Worm (Caenorhabditis elegans): ENCODE measurements around the gene F11D11.21.

DNA sequence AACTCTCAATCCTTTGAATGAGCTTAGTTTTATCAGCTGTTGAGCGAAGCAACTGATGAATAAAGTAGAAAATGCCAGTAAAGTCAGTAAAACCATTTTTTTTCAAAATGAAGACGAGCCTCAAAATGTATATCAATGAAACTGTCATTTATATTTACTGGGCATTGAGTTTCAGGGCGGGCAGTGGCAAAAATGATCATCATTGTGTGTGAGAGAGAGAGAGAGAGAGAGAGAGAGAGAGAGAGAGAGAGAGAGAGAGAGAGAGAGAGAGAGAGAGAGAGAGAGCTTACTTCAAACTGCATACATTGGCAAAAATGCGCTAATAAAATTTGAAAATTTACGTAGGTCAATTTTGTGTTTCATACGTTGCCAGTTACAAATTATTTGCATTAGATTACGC lies 9.8 kb upstream of the F11D11.21 start, which contains the start of gene F11D11.3:
- TF ChIP-seq aly-2 (tag; optimal IDR thresholded peaks at IDR 0.05) (no peak), nhr-12 (tag; optimal IDR thresholded peaks at IDR 0.05) (no peak), egl-27 (tag; optimal IDR thresholded peaks at IDR 0.05) (no peak), nhr-11 (tag; optimal IDR thresholded peaks at IDR 0.05) (no peak), snpc-4 (tag; optimal IDR thresholded peaks at IDR 0.05) (no peak), ztf-11 (tag; optimal IDR thresholded peaks at IDR 0.05) (no peak), sma-3 (GFP tag; optimal IDR thresholded peaks at IDR 0.05) (no peak), ceh-82 (tag; optimal IDR thresholded peaks at IDR 0.05) (no peak), fos-1 (tag; optimal IDR thresholded peaks at IDR 0.05) (no peak)

Measured in whole organism, L2 larva.